Fruit fly (Drosophila melanogaster): ENCODE results near the gene Sec23.
A peak's percentile ranks its signal among the peaks of the same experiment; 100 is the strongest.

Sec23 gene

dm6 chr3R:5624115-5624878, 24.6 kb upstream of the Sec23 start, which contains the start of the genes Dph4, Spec2 and RpL13A:
TSS of gene Dph4 (minus strand) at chr3R:5624125.
TSS of gene Spec2 (minus strand) at chr3R:5624125.
TSS of gene RpL13A (plus strand) at chr3R:5624474.
- TF ChIP-seq dmrt93B (GFP tag; optimal IDR thresholded peaks at IDR 0.05) (peak; percentile 94), dsf (GFP tag; optimal IDR thresholded peaks at IDR 0.05; ENCODE audit: borderline replicate concordance) (peak; percentile 76), ey (GFP tag; optimal IDR thresholded peaks at IDR 0.05) (peak; percentile 61), Hr83 (GFP tag; optimal IDR thresholded peaks at IDR 0.05; ENCODE audit: poor library complexity, severe bottlenecking) (peak; percentile 96), br (GFP tag; optimal IDR thresholded peaks at IDR 0.05) (peak; percentile 88), sage (GFP tag; optimal IDR thresholded peaks at IDR 0.05) (no peak), N (GFP tag; optimal IDR thresholded peaks at IDR 0.05) (no peak), Mio (GFP tag; optimal IDR thresholded peaks at IDR 0.05) (peak; percentile 69), rgr (GFP tag; optimal IDR thresholded peaks at IDR 0.05) (peak; percentile 96), fru (GFP tag; optimal IDR thresholded peaks at IDR 0.05) (peak; percentile 87), Rel (GFP tag; optimal IDR thresholded peaks at IDR 0.05) (no peak), Rel (tag; optimal IDR thresholded peaks at IDR 0.05) (peak; percentile 53), OdsH (GFP tag; optimal IDR thresholded peaks at IDR 0.05) (peak; percentile 84), brk (GFP tag; optimal IDR thresholded peaks at IDR 0.05) (no peak), Vsx2 (GFP tag; optimal IDR thresholded peaks at IDR 0.05; ENCODE audit: partially characterized antibody) (no peak), tai (GFP tag; optimal IDR thresholded peaks at IDR 0.05) (no peak), Dfd (GFP tag; optimal IDR thresholded peaks at IDR 0.05) (no peak), woc (GFP tag; optimal IDR thresholded peaks at IDR 0.05) (no peak), Myc (optimal IDR thresholded peaks at IDR 0.05) (peak; percentile 16), jim (GFP tag; optimal IDR thresholded peaks at IDR 0.05) (no peak), Hr78 (GFP tag; optimal IDR thresholded peaks at IDR 0.05) (no peak), dl (GFP tag; optimal IDR thresholded peaks at IDR 0.05; ENCODE audit: insufficient read depth in 1 of 2, partially characterized antibody in 2 of 2) (no peak), psq (GFP tag; optimal IDR thresholded peaks at IDR 0.05) (peak; percentile 69), lola (GFP tag; optimal IDR thresholded peaks at IDR 0.05) (no peak), Jra (GFP tag; optimal IDR thresholded peaks at IDR 0.05) (peak; percentile 69), sv (GFP tag; optimal IDR thresholded peaks at IDR 0.05) (peak; percentile 84), h (GFP tag; optimal IDR thresholded peaks at IDR 0.05) (peak; percentile 90), usp (GFP tag; optimal IDR thresholded peaks at IDR 0.05) (no peak), Sp1 (GFP tag; optimal IDR thresholded peaks at IDR 0.05) (peak; percentile 93), GATAd (GFP tag; optimal IDR thresholded peaks at IDR 0.05) (no peak), pan (optimal IDR thresholded peaks at IDR 0.05) (no peak), CrebA (GFP tag; optimal IDR thresholded peaks at IDR 0.05; ENCODE audit: borderline replicate concordance) (no peak), CG9705 (GFP tag; optimal IDR thresholded peaks at IDR 0.05) (peak; percentile 96), CG32264 (GFP tag; optimal IDR thresholded peaks at IDR 0.05) (peak; percentile 69), Abd-B (GFP tag; optimal IDR thresholded peaks at IDR 0.05) (no peak), Hnf4 (GFP tag; optimal IDR thresholded peaks at IDR 0.05) (no peak), foxo (GFP tag; optimal IDR thresholded peaks at IDR 0.05) (peak; percentile 42 to 80), HLH106 (tag; optimal IDR thresholded peaks at IDR 0.05) (peak; percentile 84), Dif (GFP tag; optimal IDR thresholded peaks at IDR 0.05; ENCODE audit: partially characterized antibody) (no peak)

- TF ChIP-seq psq (GFP tag; optimal IDR thresholded peaks at IDR 0.05), result no peak
- no peak for TF ChIP-seq jim (GFP tag; optimal IDR thresholded peaks at IDR 0.05)
- TF ChIP-seq Vsx2 (GFP tag; optimal IDR thresholded peaks at IDR 0.05; ENCODE audit: partially characterized antibody), result no peak
These were observed 21.3 kb upstream of the Sec23 start, which contains the start of gene CG31551 for dm6 chr3R:5627552-5627951. TSS of gene CG31551 (plus strand) at chr3R:5627852.

All from whole organism, wandering third instar larva.